Fruit fly (Drosophila melanogaster) whole organism, pupa: ENCODE results near the gene CG10628.

Experiments
- CG12605 ChIP-seq: fragments of 200-800 bp; sonication (Bioruptor generic); IDR thresholded peaks from 2 replicates; pipeline ENCODE4 v1.3.6; 2022; ENCODE audit warnings: missing biosample characterization, missing genetic modification characterization
- CG13204 ChIP-seq: fragments of 200-800 bp; sonication (Bioruptor generic); optimal IDR thresholded peaks from 2 replicates; lab custom pipeline; 2018; ENCODE audit warnings: missing biosample characterization, mild to moderate bottlenecking, missing genetic modification characterization, moderate library complexity
- CG14655 ChIP-seq: fragments of 200-800 bp; sonication (Bioruptor generic); optimal IDR thresholded peaks from 3 replicates; lab custom pipeline; 2017; ENCODE audit warnings: mild to moderate bottlenecking, missing biosample characterization, missing genetic modification reagents, missing genetic modification characterization
- CG15710 ChIP-seq: fragments of 200-800 bp; sonication (Bioruptor generic); optimal IDR thresholded peaks from 2 replicates; lab custom pipeline; 2018; ENCODE audit warnings: missing biosample characterization, mild to moderate bottlenecking, missing genetic modification characterization, moderate library complexity
- CG32121 ChIP-seq: fragments of 200-800 bp; sonication (Bioruptor generic); IDR thresholded peaks from 2 replicates; pipeline ENCODE4 v1.3.6; 2022; ENCODE audit warnings: missing biosample characterization, missing genetic modification characterization
- CG8159 ChIP-seq: fragments of 200-800 bp; sonication (Bioruptor generic); optimal IDR thresholded peaks from 3 replicates; lab custom pipeline; 2018; ENCODE audit warnings: missing biosample characterization, mild to moderate bottlenecking, missing genetic modification characterization, moderate library complexity
- CG8301 ChIP-seq: fragments of 200-800 bp; sonication (Bioruptor generic); optimal IDR thresholded peaks from 2 replicates; lab custom pipeline; 2018; ENCODE audit warnings: missing biosample characterization, mild to moderate bottlenecking, missing genetic modification characterization
- CG9948 ChIP-seq: fragments of 200-800 bp; sonication (Bioruptor generic); optimal IDR thresholded peaks from 2 replicates; lab custom pipeline; 2018; ENCODE audit warnings: missing biosample characterization, mild to moderate bottlenecking, missing genetic modification characterization, moderate library complexity
- EcR ChIP-seq: fragments of 200-800 bp; sonication (Bioruptor generic); optimal IDR thresholded peaks from 3 replicates; lab custom pipeline; 2019; ENCODE audit warnings: missing biosample characterization, missing genetic modification characterization, mild to moderate bottlenecking, moderate library complexity, missing genetic modification reagents
- Pif1B ChIP-seq: fragments of 200-800 bp; sonication (Bioruptor generic); optimal IDR thresholded peaks from 3 replicates; lab custom pipeline; 2016; ENCODE audit warnings: missing biosample characterization, missing genetic modification characterization
- fd96Ca ChIP-seq: fragments of 200-800 bp; sonication (Bioruptor generic); IDR thresholded peaks from 3 replicates; pipeline ENCODE4 v1.3.6; 2022; ENCODE audit warnings: missing biosample characterization, missing genetic modification characterization
- gl ChIP-seq: fragments of 200-800 bp; sonication (Bioruptor generic); optimal IDR thresholded peaks from 2 replicates; lab custom pipeline; 2018; ENCODE audit warnings: missing biosample characterization, mild to moderate bottlenecking, missing genetic modification characterization
- rn ChIP-seq: fragments of 200-800 bp; sonication (Bioruptor generic); IDR thresholded peaks from 2 replicates; pipeline ENCODE4 v1.3.6; 2022; ENCODE audit warnings: missing biosample characterization, missing genetic modification characterization

dm6 chr2L:19796111-19796451 is 37.7 kb upstream of the CG10628 start, which contains the start of gene sick:
- TF ChIP-seq EcR (GFP tag; lab: Kevin White, UChicago) (no peak), rn (GFP tag; lab: Robert Waterston, UW) (no peak), Pif1B (GFP tag; lab: Kevin White, UChicago) (no peak), gl (tag; lab: Kevin White, UChicago) (no peak), CG9948 (tag; lab: Kevin White, UChicago) (no peak), CG14655 (GFP tag; lab: Kevin White, UChicago) (no peak), CG12605 (GFP tag; lab: Robert Waterston, UW) (no peak), CG32121 (GFP tag; lab: Robert Waterston, UW) (no peak), fd96Ca (no peak), CG8159 (tag; lab: Kevin White, UChicago) (no peak), CG13204 (no peak), CG8301 (tag; lab: Kevin White, UChicago) (no peak), CG15710 (tag; lab: Kevin White, UChicago) (no peak)
